Worm (Caenorhabditis elegans): ENCODE results near the gene col-153.

col-153 gene

DNA sequence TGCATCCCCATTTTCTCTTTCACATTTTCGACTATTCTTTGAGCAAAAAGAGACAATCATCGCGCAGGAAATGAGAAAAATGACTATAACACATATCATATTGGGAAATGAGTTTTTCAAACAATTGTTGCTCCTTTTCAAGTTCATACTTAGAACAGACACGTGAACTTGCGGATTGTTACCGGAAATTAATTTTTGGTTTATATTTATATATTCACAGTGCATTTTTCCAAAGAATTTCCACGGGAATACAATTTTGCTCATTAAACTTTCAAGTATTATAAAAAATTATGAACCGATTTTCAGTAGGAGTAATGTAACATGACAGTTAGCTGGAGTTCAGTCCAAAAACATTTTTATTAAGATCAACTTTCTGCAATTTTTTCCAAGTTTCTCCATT, 26.4 kb upstream of the col-153 start, which contains the start of gene F58B4.7:
F58B4.7 (minus strand) TSS at position 101 of the 400 bp plus-strand sequence.
- TF ChIP-seq lin-26 (GFP tag; IDR thresholded peaks at IDR 0.05) (no peak), pha-4 (tag; optimal IDR thresholded peaks at IDR 0.05) (no peak), B0261.1 (tag; optimal IDR thresholded peaks at IDR 0.05) (no peak), snpc-1.3 (tag; optimal IDR thresholded peaks at IDR 0.05; ENCODE audit: insufficient read depth) (no peak)

DNA sequence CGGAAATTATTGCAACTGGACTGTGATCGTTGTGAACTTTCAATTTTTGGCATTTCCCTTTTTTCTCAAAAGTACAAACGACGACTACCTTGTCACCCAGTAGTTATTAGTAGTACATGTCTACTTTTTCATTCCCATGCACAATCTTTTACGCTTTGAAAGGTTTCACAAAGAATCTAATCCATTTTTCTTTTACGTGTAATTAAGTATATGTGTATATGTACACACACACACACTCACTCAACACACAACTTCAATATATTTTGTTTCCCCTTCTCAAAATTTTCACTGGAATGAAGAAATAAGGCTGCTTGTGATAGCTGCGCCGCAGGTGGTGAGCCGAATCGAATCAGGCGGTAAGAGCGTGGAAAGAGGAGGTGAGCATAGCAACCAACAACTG, 24.9 kb upstream of the col-153 start, which contains the start of gene F58B4.6:
F58B4.6 (plus strand) TSS at position 301 of the 400 bp plus-strand sequence.
- TF ChIP-seq B0336.3 (GFP tag; IDR thresholded peaks at IDR 0.05) (no peak), cebp-1 (GFP tag; IDR thresholded peaks at IDR 0.05) (no peak), cebp-1 (tag; optimal IDR thresholded peaks at IDR 0.05) (no peak), ceh-58 (GFP tag; IDR thresholded peaks at IDR 0.05) (no peak), lsy-27 (tag; optimal IDR thresholded peaks at IDR 0.05; ENCODE audit: borderline replicate concordance, insufficient read depth) (no peak), dpff-1 (tag; optimal IDR thresholded peaks at IDR 0.05) (no peak), lin-40 (tag; optimal IDR thresholded peaks at IDR 0.05) (no peak), nfyb-1 (GFP tag; IDR thresholded peaks at IDR 0.05) (no peak)

DNA sequence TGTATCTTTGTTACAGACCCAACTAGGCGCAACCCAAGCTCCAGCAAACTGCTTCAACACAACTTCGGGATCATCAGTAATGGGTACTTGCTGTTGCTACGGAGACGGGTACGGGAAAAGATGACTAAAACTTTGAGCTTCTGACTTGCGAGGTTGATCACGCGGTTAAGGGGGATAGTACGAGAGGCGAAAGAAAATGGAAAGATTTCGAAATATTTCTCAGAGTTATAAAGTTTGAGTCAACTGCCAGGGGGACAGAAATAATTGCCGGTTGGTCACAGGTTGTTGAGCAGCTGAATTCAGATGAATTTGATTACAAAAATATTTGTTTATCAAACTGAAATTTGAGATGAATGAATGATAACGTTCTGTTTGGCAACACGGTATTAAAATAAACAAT, 24.0 kb upstream of the col-153 start:
- no peak for TF ChIP-seq aptf-3 (GFP tag; IDR thresholded peaks at IDR 0.05)
- TF ChIP-seq madf-6 (GFP tag; IDR thresholded peaks at IDR 0.05), result no peak
- no peak for TF ChIP-seq F49E8.2 (tag; optimal IDR thresholded peaks at IDR 0.05; ENCODE audit: insufficient read depth)
- TF ChIP-seq F57C9.4 (tag; optimal IDR thresholded peaks at IDR 0.05), result no peak
- TF ChIP-seq ccch-3 (GFP tag; optimal IDR thresholded peaks at IDR 0.05), result no peak
- no peak for TF ChIP-seq dpff-1 (tag; optimal IDR thresholded peaks at IDR 0.05)
- no peak for TF ChIP-seq F57A8.1 (GFP tag; optimal IDR thresholded peaks at IDR 0.05)
- no peak for TF ChIP-seq nhr-179 (tag; optimal IDR thresholded peaks at IDR 0.05)
- TF ChIP-seq madf-3 (GFP tag; IDR thresholded peaks at IDR 0.05), result no peak
- no peak for TF ChIP-seq somi-1 (GFP tag; optimal IDR thresholded peaks at IDR 0.05)

DNA sequence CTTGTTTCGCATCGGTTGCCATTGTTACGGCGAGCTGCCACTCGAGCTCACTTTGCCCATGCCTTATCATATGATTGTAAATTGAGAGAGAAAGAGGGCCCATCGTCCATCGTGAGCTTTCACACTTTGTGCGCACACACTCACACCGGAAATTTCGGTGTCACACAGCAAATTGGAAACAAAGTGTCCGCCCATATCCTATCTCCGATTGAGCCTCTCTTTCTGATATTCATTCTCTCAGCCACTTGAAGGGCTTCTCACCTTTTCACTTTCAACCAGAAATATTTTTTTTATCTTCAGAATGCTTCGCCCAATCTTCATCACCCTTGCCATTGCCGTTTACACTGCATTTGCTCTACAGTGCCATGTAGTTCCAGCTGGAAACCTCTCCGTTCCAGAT, 20.1 kb upstream of the col-153 start, which contains the start of gene F58B4.3:
F58B4.3 (plus strand) TSS at position 301 of the 400 bp plus-strand sequence.
- TF ChIP-seq him-1 (tag; optimal IDR thresholded peaks at IDR 0.05), result no peak
- no peak for TF ChIP-seq hrde-1 (tag; optimal IDR thresholded peaks at IDR 0.05; ENCODE audit: borderline replicate concordance)
- TF ChIP-seq Y53G8AR.9 (GFP tag; conservative IDR thresholded peaks at IDR 0.05), result no peak
- TF ChIP-seq egl-44 (GFP tag; IDR thresholded peaks at IDR 0.05), result no peak
- no peak for TF ChIP-seq ceh-27 (GFP tag; optimal IDR thresholded peaks at IDR 0.05)
- TF ChIP-seq sdz-38 (tag; optimal IDR thresholded peaks at IDR 0.05), result no peak
- no peak for TF ChIP-seq bed-2 (GFP tag; IDR thresholded peaks at IDR 0.05)
- TF ChIP-seq aptf-2 (GFP tag; conservative IDR thresholded peaks at IDR 0.05), result no peak
- no peak for TF ChIP-seq F37B4.10 (GFP tag; IDR thresholded peaks at IDR 0.05)
- TF ChIP-seq unc-130 (GFP tag; optimal IDR thresholded peaks at IDR 0.05), result no peak
- no peak for TF ChIP-seq Y53F4B.3 (GFP tag; IDR thresholded peaks at IDR 0.05)
- no peak for TF ChIP-seq unc-62 (GFP tag; optimal IDR thresholded peaks at IDR 0.05)
- TF ChIP-seq F22D6.2 (tag; optimal IDR thresholded peaks at IDR 0.05), result no peak
- TF ChIP-seq F55B11.4 (tag; optimal IDR thresholded peaks at IDR 0.05; ENCODE audit: borderline replicate concordance, insufficient read depth), result no peak

Measured in whole organism, young adult.